Worm (Caenorhabditis elegans) whole organism, L2 larva: Measurements from ENCODE around the gene C25F9.14.

Experiments
- elt-3 ChIP-seq: sonication (generic microtip); optimal IDR thresholded peaks from 2 replicates; lab custom pipeline; 2017; ENCODE audit warnings: missing biosample characterization, missing genetic modification characterization
- peb-1 ChIP-seq: fragments of 150-350 bp; optimal IDR thresholded peaks from 2 replicates; lab custom pipeline; 2014; ENCODE audit warnings: missing biosample characterization, missing genetic modification characterization

- TF ChIP-seq elt-3 = no peak
- TF ChIP-seq peb-1 (tag; lab: Kevin White, UChicago) = no peak
These were observed 13.3 kb downstream of the C25F9.14 start, which contains the start of gene M04C3.5 for ce11 chrV:19449544-19449943.
